Worm (Caenorhabditis elegans): ENCODE data around the gene T14B4.20.

T14B4.20 gene

ce11 chrII:6734674-6735073 lies 18.0 kb downstream of the T14B4.20 start, which contains the start of gene T14B4.3 (continued):
- TF ChIP-seq elt-4 (tag; optimal IDR thresholded peaks at IDR 0.05) (no peak), hlh-8 (tag; optimal IDR thresholded peaks at IDR 0.05) (peak; percentile 75)

ce11 chrII:6736066-6736465 lies 19.4 kb downstream of the T14B4.20 start, which contains the start of gene mrps-18.C:
TSS of gene mrps-18.C (plus strand) at chrII:6736203.
- no peak for TF ChIP-seq fax-1 (tag; optimal IDR thresholded peaks at IDR 0.05)
- TF ChIP-seq ets-4 (tag; optimal IDR thresholded peaks at IDR 0.05) = no peak
- TF ChIP-seq ceh-14 (tag; optimal IDR thresholded peaks at IDR 0.05) = no peak
- no peak for TF ChIP-seq odd-2 (tag; optimal IDR thresholded peaks at IDR 0.05)
- no peak for TF ChIP-seq eyg-1 (tag; optimal IDR thresholded peaks at IDR 0.05)
- no peak for TF ChIP-seq mec-3 (tag; optimal IDR thresholded peaks at IDR 0.05; ENCODE audit: borderline replicate concordance)
- no peak for TF ChIP-seq dve-1 (tag; optimal IDR thresholded peaks at IDR 0.05)
- TF ChIP-seq ceh-24 (tag; optimal IDR thresholded peaks at IDR 0.05) = no peak
- no peak for TF ChIP-seq hlh-6 (tag; optimal IDR thresholded peaks at IDR 0.05)
- no peak for TF ChIP-seq K09A11.1 (tag; optimal IDR thresholded peaks at IDR 0.05; ENCODE audit: insufficient read depth)
- no peak for TF ChIP-seq sox-2 (GFP tag; IDR thresholded peaks at IDR 0.05)
- TF ChIP-seq hlh-13 (GFP tag; optimal IDR thresholded peaks at IDR 0.05) = no peak
- TF ChIP-seq T23F11.4 (GFP tag; optimal IDR thresholded peaks at IDR 0.05) = no peak
- TF ChIP-seq elt-2 (tag; optimal IDR thresholded peaks at IDR 0.05) = no peak
- no peak for TF ChIP-seq ref-2 (tag; optimal IDR thresholded peaks at IDR 0.05)
- TF ChIP-seq lim-6 (tag; optimal IDR thresholded peaks at IDR 0.05) = no peak
- no peak for TF ChIP-seq fkh-10 (GFP tag; optimal IDR thresholded peaks at IDR 0.05)
- TF ChIP-seq ceh-6 (GFP tag; optimal IDR thresholded peaks at IDR 0.05) = no peak

DNA sequence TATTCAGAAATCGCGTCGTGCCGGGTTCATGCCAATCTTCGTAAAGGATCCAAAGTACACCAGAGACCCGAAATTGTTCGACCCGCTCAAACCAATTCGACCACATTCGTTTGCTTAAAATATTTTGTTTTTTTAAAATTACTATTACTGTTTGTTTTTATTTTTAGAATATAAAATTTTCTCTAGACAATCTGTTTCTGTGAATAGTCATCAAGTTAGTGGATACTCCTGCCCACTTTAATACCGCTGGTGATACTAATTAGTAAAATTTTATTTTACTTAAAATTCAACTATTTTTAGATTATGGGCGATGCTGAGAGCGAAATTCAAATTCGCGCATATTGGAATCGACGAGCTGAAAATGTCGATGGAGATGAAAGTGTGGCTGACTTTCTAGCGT lies 19.9 kb downstream of the T14B4.20 start, which contains the start of gene T14B4.1:
Gene T14B4.1 (plus strand): TSS at position 301 of the 400 bp plus-strand sequence.
- TF ChIP-seq npax-4 (tag; optimal IDR thresholded peaks at IDR 0.05) = no peak
- TF ChIP-seq dmd-4 (tag; optimal IDR thresholded peaks at IDR 0.05; ENCODE audit: borderline replicate concordance) = no peak
- TF ChIP-seq Y22D7AL.16 (tag; optimal IDR thresholded peaks at IDR 0.05) = no peak
- TF ChIP-seq ceh-45 (GFP tag; IDR thresholded peaks at IDR 0.05) = no peak
- TF ChIP-seq dve-1 (tag; optimal IDR thresholded peaks at IDR 0.05) = no peak
- TF ChIP-seq ceh-9 (tag; optimal IDR thresholded peaks at IDR 0.05) = no peak
- TF ChIP-seq pax-1 (tag; optimal IDR thresholded peaks at IDR 0.05) = no peak
- TF ChIP-seq gmeb-2 (tag; optimal IDR thresholded peaks at IDR 0.05) = no peak
- no peak for TF ChIP-seq nhr-232 (tag; optimal IDR thresholded peaks at IDR 0.05)
- TF ChIP-seq ceh-24 (tag; optimal IDR thresholded peaks at IDR 0.05) = no peak
- no peak for TF ChIP-seq ceh-31 (tag; optimal IDR thresholded peaks at IDR 0.05)
- no peak for TF ChIP-seq ceh-6 (GFP tag; optimal IDR thresholded peaks at IDR 0.05)
- TF ChIP-seq unc-86 (tag; optimal IDR thresholded peaks at IDR 0.05) = no peak
- no peak for TF ChIP-seq ceh-30 (tag; optimal IDR thresholded peaks at IDR 0.05)
- no peak for TF ChIP-seq fkh-6 (tag; optimal IDR thresholded peaks at IDR 0.05)
- no peak for TF ChIP-seq elt-4 (tag; optimal IDR thresholded peaks at IDR 0.05)

DNA sequence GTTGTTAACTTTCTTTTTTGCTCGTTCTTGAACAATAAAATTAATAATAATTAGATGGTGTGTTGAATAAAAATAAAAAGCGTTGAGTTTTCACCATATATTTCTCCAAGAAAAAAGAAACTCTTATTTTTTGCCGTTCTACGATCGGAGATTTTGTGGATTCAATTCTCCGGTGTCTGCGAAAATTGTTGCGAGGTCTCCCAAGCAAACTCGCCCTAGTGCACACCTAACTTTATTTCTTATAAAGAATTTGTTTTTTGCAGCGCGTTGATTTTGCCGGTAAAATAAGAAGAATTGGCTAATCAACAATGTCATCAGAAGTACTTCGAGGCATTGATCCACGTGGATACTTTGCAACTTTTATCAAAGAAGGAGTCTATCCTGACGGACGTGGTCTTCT lies 24.7 kb downstream of the T14B4.20 start, which contains the start of gene exos-8:
Gene exos-8 (plus strand): TSS at position 264 of the 400 bp plus-strand sequence.
- peak; percentile 74 for TF ChIP-seq lim-6 (tag; optimal IDR thresholded peaks at IDR 0.05)
- TF ChIP-seq rnt-1 (tag; optimal IDR thresholded peaks at IDR 0.05) = peak; percentile 91
- TF ChIP-seq pha-4 (tag; optimal IDR thresholded peaks at IDR 0.05) = no peak
- peak; percentile 76 for TF ChIP-seq hlh-8 (tag; optimal IDR thresholded peaks at IDR 0.05)
- TF ChIP-seq nhr-11 (tag; optimal IDR thresholded peaks at IDR 0.05) = no peak
- no peak for TF ChIP-seq Y22D7AL.16 (tag; optimal IDR thresholded peaks at IDR 0.05)
- TF ChIP-seq che-1 (tag; optimal IDR thresholded peaks at IDR 0.05) = no peak
- peak; percentile 91 for TF ChIP-seq fax-1 (tag; optimal IDR thresholded peaks at IDR 0.05)
- peak; percentile 67 for TF ChIP-seq ceh-19 (GFP tag; optimal IDR thresholded peaks at IDR 0.05)
- TF ChIP-seq dmd-4 (tag; optimal IDR thresholded peaks at IDR 0.05; ENCODE audit: borderline replicate concordance) = peak; percentile 72
- TF ChIP-seq tbx-2 (tag; optimal IDR thresholded peaks at IDR 0.05) = peak; percentile 96
- TF ChIP-seq ceh-30 (tag; optimal IDR thresholded peaks at IDR 0.05) = no peak
- TF ChIP-seq ceh-34 (tag; optimal IDR thresholded peaks at IDR 0.05) = peak; percentile 72
- TF ChIP-seq ceh-22 (tag; optimal IDR thresholded peaks at IDR 0.05) = no peak
- TF ChIP-seq hlh-30 (tag; optimal IDR thresholded peaks at IDR 0.05; ENCODE audit: insufficient read depth) = no peak
- TF ChIP-seq ceh-48 (tag; optimal IDR thresholded peaks at IDR 0.05) = no peak
- TF ChIP-seq ets-4 (tag; optimal IDR thresholded peaks at IDR 0.05) = peak; percentile 76
- TF ChIP-seq lin-11 (tag; optimal IDR thresholded peaks at IDR 0.05) = no peak
- peak; percentile 59 for TF ChIP-seq ceh-18 (tag; optimal IDR thresholded peaks at IDR 0.05)
- TF ChIP-seq ceh-31 (tag; optimal IDR thresholded peaks at IDR 0.05) = peak; percentile 97
- TF ChIP-seq unc-86 (tag; optimal IDR thresholded peaks at IDR 0.05) = peak; percentile 49
- peak; percentile 30 for TF ChIP-seq ztf-16 (tag; optimal IDR thresholded peaks at IDR 0.05)
- TF ChIP-seq ref-2 (tag; optimal IDR thresholded peaks at IDR 0.05) = peak; percentile 95
- TF ChIP-seq hlh-15 (tag; optimal IDR thresholded peaks at IDR 0.05) = peak; percentile 38
- TF ChIP-seq sox-4 (tag; optimal IDR thresholded peaks at IDR 0.05) = peak; percentile 28
- TF ChIP-seq K09A11.1 (tag; optimal IDR thresholded peaks at IDR 0.05; ENCODE audit: insufficient read depth) = no peak

Data from whole organism, late embryonic.